Worm (Caenorhabditis elegans): ENCODE results near the gene srxa-8.

The srxa-8 gene

ce11 chrX:13290531-13290930, 18.1 kb downstream of the srxa-8 start, which contains the start of gene R04D3.3:
Gene R04D3.3 (minus strand): TSS chrX:13290631.
- no peak for TF ChIP-seq ama-1 (optimal IDR thresholded peaks at IDR 0.05)
- TF ChIP-seq blmp-1 (tag; optimal IDR thresholded peaks at IDR 0.05; ENCODE audit: insufficient read depth): no peak
- no peak for TF ChIP-seq F13H6.1 (tag; optimal IDR thresholded peaks at IDR 0.05)
- TF ChIP-seq snpc-4 (tag; optimal IDR thresholded peaks at IDR 0.05): no peak
- TF ChIP-seq nhr-25 (tag; optimal IDR thresholded peaks at IDR 0.05): no peak
- no peak for TF ChIP-seq nhr-77 (tag; optimal IDR thresholded peaks at IDR 0.05)
- TF ChIP-seq nhr-11 (tag; optimal IDR thresholded peaks at IDR 0.05): no peak
- TF ChIP-seq mab-5 (tag; optimal IDR thresholded peaks at IDR 0.05): no peak
- TF ChIP-seq unc-62 (GFP tag; optimal IDR thresholded peaks at IDR 0.05): no peak
- no peak for TF ChIP-seq gmeb-1 (tag; optimal IDR thresholded peaks at IDR 0.05)
- no peak for TF ChIP-seq lin-13 (GFP tag; optimal IDR thresholded peaks at IDR 0.05)
- TF ChIP-seq sma-3 (GFP tag; optimal IDR thresholded peaks at IDR 0.05): no peak
- no peak for TF ChIP-seq lin-11 (tag; optimal IDR thresholded peaks at IDR 0.05)
- no peak for TF ChIP-seq nhr-12 (tag; optimal IDR thresholded peaks at IDR 0.05)
- no peak for TF ChIP-seq nhr-6 (tag; optimal IDR thresholded peaks at IDR 0.05)
- no peak for TF ChIP-seq nhr-10 (tag; optimal IDR thresholded peaks at IDR 0.05)
- TF ChIP-seq R02D3.7 (tag; optimal IDR thresholded peaks at IDR 0.05): no peak

- TF ChIP-seq gmeb-1 (tag; optimal IDR thresholded peaks at IDR 0.05) (no peak), nhr-11 (tag; optimal IDR thresholded peaks at IDR 0.05) (no peak), lin-39 (tag; optimal IDR thresholded peaks at IDR 0.05) (no peak), dmd-4 (tag; optimal IDR thresholded peaks at IDR 0.05) (no peak), nhr-6 (tag; optimal IDR thresholded peaks at IDR 0.05) (no peak), ztf-11 (tag; optimal IDR thresholded peaks at IDR 0.05) (no peak), elt-1 (tag; optimal IDR thresholded peaks at IDR 0.05) (no peak), snpc-4 (tag; optimal IDR thresholded peaks at IDR 0.05) (no peak), sem-4 (tag; optimal IDR thresholded peaks at IDR 0.05) (no peak), ceh-16 (tag; optimal IDR thresholded peaks at IDR 0.05) (no peak), elt-3 (tag; optimal IDR thresholded peaks at IDR 0.05) (no peak), fos-1 (tag; optimal IDR thresholded peaks at IDR 0.05) (no peak), ceh-82 (tag; optimal IDR thresholded peaks at IDR 0.05) (no peak), unc-39 (tag; optimal IDR thresholded peaks at IDR 0.05) (no peak), mbf-1 (tag; optimal IDR thresholded peaks at IDR 0.05) (no peak), peb-1 (tag; optimal IDR thresholded peaks at IDR 0.05) (no peak), blmp-1 (tag; optimal IDR thresholded peaks at IDR 0.05; ENCODE audit: insufficient read depth) (no peak)
These were observed 19.9 kb downstream of the srxa-8 start, which contains the start of gene R04D3.4 for ce11 chrX:13288715-13289114. Gene R04D3.4 (minus strand): TSS chrX:13288815.

ce11 chrX:13286533-13286932, 22.1 kb downstream of the srxa-8 start, which contains the start of gene R04D3.2:
Gene R04D3.2 (minus strand): TSS chrX:13286633.
- TF ChIP-seq peb-1 (tag; optimal IDR thresholded peaks at IDR 0.05) (no peak), nhr-10 (tag; optimal IDR thresholded peaks at IDR 0.05) (no peak)

ce11 chrX:13284618-13285017, 24.0 kb downstream of the srxa-8 start:
- TF ChIP-seq nhr-6 (tag; optimal IDR thresholded peaks at IDR 0.05) (no peak), dmd-4 (tag; optimal IDR thresholded peaks at IDR 0.05) (no peak), unc-55 (GFP tag; optimal IDR thresholded peaks at IDR 0.05) (no peak), nhr-23 (tag; optimal IDR thresholded peaks at IDR 0.05) (no peak), ama-1 (optimal IDR thresholded peaks at IDR 0.05) (no peak), nhr-237 (tag; optimal IDR thresholded peaks at IDR 0.05) (no peak), egl-27 (tag; optimal IDR thresholded peaks at IDR 0.05) (no peak), fos-1 (tag; optimal IDR thresholded peaks at IDR 0.05) (no peak), R02D3.7 (tag; optimal IDR thresholded peaks at IDR 0.05) (no peak), blmp-1 (tag; optimal IDR thresholded peaks at IDR 0.05; ENCODE audit: insufficient read depth) (no peak), ztf-4 (tag; optimal IDR thresholded peaks at IDR 0.05) (no peak), nhr-25 (tag; optimal IDR thresholded peaks at IDR 0.05) (no peak), skn-1 (tag; optimal IDR thresholded peaks at IDR 0.05) (no peak), mab-5 (tag; optimal IDR thresholded peaks at IDR 0.05) (no peak), aly-2 (tag; optimal IDR thresholded peaks at IDR 0.05) (no peak), sma-3 (GFP tag; optimal IDR thresholded peaks at IDR 0.05) (no peak), zag-1 (tag; optimal IDR thresholded peaks at IDR 0.05) (no peak), lsy-2 (tag; optimal IDR thresholded peaks at IDR 0.05) (no peak), elt-3 (tag; optimal IDR thresholded peaks at IDR 0.05) (no peak)

Data from whole organism, L2 larva.